Fruit fly (Drosophila melanogaster): ENCODE results near the gene GlcAT-S.
A peak's percentile ranks its signal among the peaks of the same experiment; 100 is the strongest.

GlcAT-S gene

DNA sequence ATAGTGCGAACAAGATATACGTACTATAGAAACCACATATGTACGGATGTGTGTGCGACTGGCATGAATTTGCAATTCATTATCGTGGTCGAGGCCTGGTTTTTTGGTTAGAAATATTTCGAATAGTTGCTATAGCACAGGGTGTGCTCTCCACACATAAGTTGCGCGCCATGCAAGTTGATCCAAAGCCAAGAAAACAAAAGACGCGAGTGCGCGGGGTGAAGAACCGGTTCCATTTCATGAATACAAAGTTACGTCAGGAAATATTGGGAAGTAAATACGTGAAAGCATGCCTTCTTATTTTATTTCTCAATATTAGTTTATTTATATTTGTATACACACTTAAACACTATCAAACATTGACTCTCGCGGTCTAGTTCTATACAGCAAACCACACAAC is 2.3 kb upstream of the GlcAT-S start (continued):
- TF ChIP-seq CG15601 (tag; optimal IDR thresholded peaks at IDR 0.05) (peak; percentile 17), Blimp-1 (GFP tag; optimal IDR thresholded peaks at IDR 0.05) (peak; percentile 45), Gug (GFP tag; IDR thresholded peaks at IDR 0.05) (peak; percentile 18; the same call in 1 of the 4 replicates), CG11504 (tag; optimal IDR thresholded peaks at IDR 0.05) (peak; percentile 38), CG13296 (GFP tag; optimal IDR thresholded peaks at IDR 0.05) (peak; percentile 3), CG1602 (GFP tag; optimal IDR thresholded peaks at IDR 0.05) (no peak), CG14710 (tag; optimal IDR thresholded peaks at IDR 0.05) (peak; percentile 25), kni (GFP tag; optimal IDR thresholded peaks at IDR 0.05) (peak; percentile 21), CG3847 (GFP tag; IDR thresholded peaks at IDR 0.05) (peak; percentile 33; the same call in 1 of the 2 replicates), CG3407 (GFP tag; optimal IDR thresholded peaks at IDR 0.05) (peak; percentile 2), CG17361 (GFP tag; IDR thresholded peaks at IDR 0.05) (0 out of 3 replicates have a peak, but pooled peaks have one; percentile 11), CG30020 (tag; optimal IDR thresholded peaks at IDR 0.05) (no peak), CG32532 (GFP tag; IDR thresholded peaks at IDR 0.05) (peak; percentile 12; the same call in 1 of the 2 replicates), CG8924 (tag; optimal IDR thresholded peaks at IDR 0.05) (peak; percentile 52), Rfx (GFP tag; IDR thresholded peaks at IDR 0.05) (peak; percentile 58), CG7556 (GFP tag; optimal IDR thresholded peaks at IDR 0.05) (peak; percentile 12), sens-2 (GFP tag; IDR thresholded peaks at IDR 0.05) (no peak), CG15011 (GFP tag; optimal IDR thresholded peaks at IDR 0.05) (peak; percentile 33), HmgZ (tag; optimal IDR thresholded peaks at IDR 0.05) (peak; percentile 29), gcm (GFP tag; optimal IDR thresholded peaks at IDR 0.05) (peak; percentile 17), dmrt11E (tag; optimal IDR thresholded peaks at IDR 0.05) (peak; percentile 38), slbo (GFP tag; IDR thresholded peaks at IDR 0.05) (peak; percentile 54; the same call in 1 of the 2 replicates), Aef1 (GFP tag; IDR thresholded peaks at IDR 0.05) (no peak; the same call in 2 of the 3 replicates), lab (GFP tag; optimal IDR thresholded peaks at IDR 0.05) (peak; percentile 48), D (optimal IDR thresholded peaks at IDR 0.05) (no peak), D (GFP tag; optimal IDR thresholded peaks at IDR 0.05) (peak; percentile 16), D19A (tag; optimal IDR thresholded peaks at IDR 0.05) (peak; percentile 11), MTF-1 (GFP tag; optimal IDR thresholded peaks at IDR 0.05; ENCODE audit: borderline replicate concordance) (peak; percentile 8), CG11723 (GFP tag; optimal IDR thresholded peaks at IDR 0.05) (no peak), CG16815 (GFP tag; optimal IDR thresholded peaks at IDR 0.05) (no peak), grau (tag; optimal IDR thresholded peaks at IDR 0.05) (peak; percentile 24), ci (GFP tag; IDR thresholded peaks at IDR 0.05) (peak; percentile 34; the same call in 1 of the 3 replicates), CG31224 (GFP tag; IDR thresholded peaks at IDR 0.05) (no peak), phol (tag; optimal IDR thresholded peaks at IDR 0.05) (peak; percentile 23), sob (GFP tag; IDR thresholded peaks at IDR 0.05) (peak; percentile 44; the same call in 1 of the 2 replicates), CG14441 (GFP tag; IDR thresholded peaks at IDR 0.05) (0 out of 2 replicates have a peak, but pooled peaks have one; percentile 6), CG2120 (GFP tag; optimal IDR thresholded peaks at IDR 0.05) (peak; percentile 9), CG1832 (GFP tag; optimal IDR thresholded peaks at IDR 0.05) (no peak), Max (GFP tag; optimal IDR thresholded peaks at IDR 0.05) (peak; percentile 18), ERR (GFP tag; optimal IDR thresholded peaks at IDR 0.05) (no peak), CG5180 (GFP tag; optimal IDR thresholded peaks at IDR 0.05) (peak; percentile 17), CG4328 (GFP tag; optimal IDR thresholded peaks at IDR 0.05) (no peak), unpg (GFP tag; optimal IDR thresholded peaks at IDR 0.05) (peak; percentile 25), Ets97D (GFP tag; optimal IDR thresholded peaks at IDR 0.05) (no peak), CG6254 (GFP tag; optimal IDR thresholded peaks at IDR 0.05) (peak; percentile 99), dmrt99B (tag; optimal IDR thresholded peaks at IDR 0.05) (peak; percentile 4), pros (GFP tag; optimal IDR thresholded peaks at IDR 0.05) (no peak), cas (GFP tag; IDR thresholded peaks at IDR 0.05) (no peak), CG10565 (GFP tag; optimal IDR thresholded peaks at IDR 0.05) (no peak), Dp (GFP tag; optimal IDR thresholded peaks at IDR 0.05) (no peak)

Data from whole organism, embryonic.